Worm (Caenorhabditis elegans) whole organism, late embryonic: ENCODE results near the gene F08F8.7.

Experiments
- C08G9.2 ChIP-seq: sonication (generic microtip); optimal IDR thresholded peaks from 2 replicates; lab custom pipeline; 2016; ENCODE audit warnings: mild to moderate bottlenecking, missing genetic modification characterization, moderate library complexity, missing compliant biosample characterization
- C38D4.7 ChIP-seq: fragments of 200-800 bp; sonication (Bioruptor generic); optimal IDR thresholded peaks from 2 replicates; lab custom pipeline; 2018; ENCODE audit warnings: mild to moderate bottlenecking, missing genetic modification characterization, moderate library complexity, missing compliant biosample characterization
- K09A11.1 ChIP-seq: sonication (generic microtip); optimal IDR thresholded peaks from 2 replicates; lab custom pipeline; 2017; ENCODE audit warnings: antibody characterized with exemption, mild to moderate bottlenecking, missing genetic modification characterization, missing compliant biosample characterization; ENCODE audit not compliant: insufficient read depth
- T23F11.4 ChIP-seq: fragments of 200-800 bp; sonication (Bioruptor generic); optimal IDR thresholded peaks from 2 replicates; lab custom pipeline; 2018; ENCODE audit warnings: mild to moderate bottlenecking, missing genetic modification characterization, missing compliant biosample characterization
- ceh-14 ChIP-seq: sonication (generic microtip); optimal IDR thresholded peaks from 2 replicates; lab custom pipeline; 2016; ENCODE audit warnings: missing genotype, missing genetic modification characterization, missing compliant biosample characterization
- ceh-18 ChIP-seq: sonication (generic microtip); optimal IDR thresholded peaks from 2 replicates; lab custom pipeline; 2016; ENCODE audit warnings: missing genetic modification characterization, missing compliant biosample characterization
- ceh-19 ChIP-seq: fragments of 200-800 bp; sonication (Bioruptor generic); optimal IDR thresholded peaks from 2 replicates; lab custom pipeline; 2018; ENCODE audit warnings: mild to moderate bottlenecking, missing genetic modification characterization, missing compliant biosample characterization
- ceh-24 ChIP-seq: sonication (generic microtip); optimal IDR thresholded peaks from 2 replicates; lab custom pipeline; 2016; ENCODE audit warnings: mild to moderate bottlenecking, missing genetic modification characterization, missing compliant biosample characterization
- ceh-31 ChIP-seq: sonication (generic microtip); optimal IDR thresholded peaks from 2 replicates; lab custom pipeline; 2016; ENCODE audit warnings: missing genetic modification characterization, missing compliant biosample characterization
- ceh-45 ChIP-seq: fragments of 200-800 bp; sonication (Bioruptor generic); IDR thresholded peaks from 2 replicates; pipeline ENCODE4 v1.3.6; 2022; ENCODE audit warnings: missing genetic modification reagents, missing genetic modification characterization, missing compliant biosample characterization
- ceh-6 ChIP-seq: fragments of 200-800 bp; sonication (Bioruptor generic); optimal IDR thresholded peaks from 2 replicates; lab custom pipeline; 2018; ENCODE audit warnings: mild to moderate bottlenecking, missing genetic modification characterization, missing compliant biosample characterization
- ceh-9 ChIP-seq: sonication (generic microtip); optimal IDR thresholded peaks from 2 replicates; lab custom pipeline; 2016; ENCODE audit warnings: mild to moderate bottlenecking, missing genetic modification characterization, inconsistent platforms, missing compliant biosample characterization
- dmd-4 ChIP-seq: sonication (generic microtip); optimal IDR thresholded peaks from 2 replicates; lab custom pipeline; 2016; ENCODE audit warnings: borderline replicate concordance, missing genetic modification characterization, missing compliant biosample characterization
- dve-1 ChIP-seq: sonication (generic microtip); optimal IDR thresholded peaks from 2 replicates; lab custom pipeline; 2017; ENCODE audit warnings: antibody characterized with exemption, mild to moderate bottlenecking, missing genetic modification characterization, missing compliant biosample characterization
- elt-2 ChIP-seq: sonication (generic microtip); optimal IDR thresholded peaks from 2 replicates; lab custom pipeline; 2016; ENCODE audit warnings: missing genetic modification reagents, missing genetic modification characterization, missing compliant biosample characterization
- elt-4 ChIP-seq: sonication (generic microtip); optimal IDR thresholded peaks from 2 replicates; lab custom pipeline; 2016; ENCODE audit warnings: missing genetic modification characterization, missing compliant biosample characterization
- ets-4 ChIP-seq: sonication (generic microtip); optimal IDR thresholded peaks from 2 replicates; lab custom pipeline; 2016; ENCODE audit warnings: missing genetic modification characterization, missing compliant biosample characterization
- fkh-10 ChIP-seq: fragments of 150-350 bp; optimal IDR thresholded peaks from 2 replicates; lab custom pipeline; 2014; ENCODE audit warnings: missing biosample characterization, missing genetic modification reagents, missing genetic modification characterization
- fkh-6 ChIP-seq: sonication (generic microtip); optimal IDR thresholded peaks from 2 replicates; lab custom pipeline; 2016; ENCODE audit warnings: missing genetic modification characterization, missing compliant biosample characterization
- hlh-13 ChIP-seq: fragments of 200-800 bp; sonication (Bioruptor generic); optimal IDR thresholded peaks from 2 replicates; lab custom pipeline; 2018; ENCODE audit warnings: mild to moderate bottlenecking, missing genetic modification characterization, missing compliant biosample characterization
- hlh-6 ChIP-seq: sonication (generic microtip); optimal IDR thresholded peaks from 2 replicates; lab custom pipeline; 2016; ENCODE audit warnings: missing genotype, missing genetic modification characterization, missing compliant biosample characterization
- lim-6 ChIP-seq: sonication (generic microtip); optimal IDR thresholded peaks from 2 replicates; lab custom pipeline; 2016; ENCODE audit warnings: missing genetic modification characterization, missing compliant biosample characterization
- nfya-1 ChIP-seq: sonication (generic microtip); optimal IDR thresholded peaks from 2 replicates; lab custom pipeline; 2017; ENCODE audit warnings: missing genetic modification characterization, mild to moderate bottlenecking, missing compliant biosample characterization, antibody characterized with exemption, moderate library complexity
- nhr-232 ChIP-seq: sonication (generic microtip); optimal IDR thresholded peaks from 2 replicates; lab custom pipeline; 2016; ENCODE audit warnings: missing genetic modification characterization, missing compliant biosample characterization
- odd-2 ChIP-seq: sonication (generic microtip); optimal IDR thresholded peaks from 2 replicates; lab custom pipeline; 2017; ENCODE audit warnings: antibody characterized with exemption, mild to moderate bottlenecking, missing genetic modification characterization, missing compliant biosample characterization
- pat-9 ChIP-seq: fragments of 200-800 bp; sonication (Bioruptor generic); optimal IDR thresholded peaks from 2 replicates; lab custom pipeline; 2018; ENCODE audit warnings: mild to moderate bottlenecking, missing genetic modification characterization, moderate library complexity, missing compliant biosample characterization
- pha-2 ChIP-seq: sonication (generic microtip); optimal IDR thresholded peaks from 2 replicates; lab custom pipeline; 2017; ENCODE audit warnings: mild to moderate bottlenecking, missing genetic modification characterization, missing compliant biosample characterization
- pros-1 ChIP-seq: fragments of 150-350 bp; optimal IDR thresholded peaks from 2 replicates; lab custom pipeline; 2014; ENCODE audit warnings: missing biosample characterization, missing genetic modification reagents, missing genetic modification characterization
- sox-2 ChIP-seq: fragments of 200-800 bp; sonication (Bioruptor generic); IDR thresholded peaks from 2 replicates; pipeline ENCODE4 v1.3.6; 2022; ENCODE audit warnings: missing genetic modification reagents, missing genetic modification characterization, missing compliant biosample characterization
- syd-9 ChIP-seq: sonication (generic microtip); optimal IDR thresholded peaks from 2 replicates; lab custom pipeline; 2016; ENCODE audit warnings: mild to moderate bottlenecking, missing genetic modification characterization, moderate library complexity, missing compliant biosample characterization
- tbx-2 ChIP-seq: sonication (generic microtip); optimal IDR thresholded peaks from 2 replicates; lab custom pipeline; 2016; ENCODE audit warnings: missing genetic modification characterization, missing compliant biosample characterization
- tbx-7 ChIP-seq: sonication (generic microtip); optimal IDR thresholded peaks from 2 replicates; lab custom pipeline; 2016; ENCODE audit warnings: missing genotype, missing genetic modification characterization, missing compliant biosample characterization
- unc-3 ChIP-seq, 2 experiments: fragments of 200-800 bp in 1 of 2; sonication (Bioruptor generic) in 1 of 2; sonication (generic microtip) in 1 of 2; conservative IDR thresholded peaks in 1 of 2; optimal IDR thresholded peaks in 1 of 2; 2 replicates each; pipeline versions ENCODE4 v1.3.6 to Lab custom; 2016 to 2022; ENCODE audit warnings: missing compliant biosample characterization in 2 of 2, missing genetic modification characterization in 2 of 2, missing genetic modification reagents in 1 of 2
- unc-42 ChIP-seq: sonication (generic microtip); optimal IDR thresholded peaks from 2 replicates; lab custom pipeline; 2016; ENCODE audit warnings: missing genotype, missing genetic modification characterization, missing compliant biosample characterization

Gene F08F8.7

ce11 chrIII:7310662-7311340 lies 36.1 kb downstream of the F08F8.7 start, which contains the start of the genes F56C9.6 and F56C9.3:
F56C9.6 (minus strand) TSS chrIII:7310773.
F56C9.3 (plus strand) TSS chrIII:7311290.
- no peak for TF ChIP-seq pros-1 (tag; lab: Kevin White, UChicago)
- no peak for TF ChIP-seq K09A11.1
- TF ChIP-seq dmd-4 (tag; lab: Kevin White, UChicago): no peak
- TF ChIP-seq nhr-232 (tag; lab: Kevin White, UChicago): no peak
- no peak for TF ChIP-seq C38D4.7 (GFP tag; lab: Kevin White, UChicago)
- TF ChIP-seq hlh-13 (GFP tag; lab: Kevin White, UChicago): no peak
- TF ChIP-seq, all 69 proteins: peak for 0

- TF ChIP-seq elt-2 (tag; lab: Kevin White, UChicago): no peak
- no peak for TF ChIP-seq ets-4 (tag; lab: Kevin White, UChicago)
- TF ChIP-seq ceh-18 (tag; lab: Kevin White, UChicago): no peak
- no peak for TF ChIP-seq fkh-6 (tag; lab: Kevin White, UChicago)
- no peak for TF ChIP-seq sox-2
- no peak for TF ChIP-seq tbx-7 (tag; lab: Kevin White, UChicago)
- no peak for TF ChIP-seq ceh-19 (GFP tag; lab: Kevin White, UChicago)
- TF ChIP-seq T23F11.4 (GFP tag; lab: Kevin White, UChicago): no peak
- no peak for TF ChIP-seq ceh-31 (tag; lab: Kevin White, UChicago)
- TF ChIP-seq ceh-24 (tag; lab: Kevin White, UChicago): no peak
- no peak for TF ChIP-seq ceh-9 (tag; lab: Kevin White, UChicago)
- no peak for TF ChIP-seq hlh-6 (tag; lab: Kevin White, UChicago)
- TF ChIP-seq syd-9 (tag; lab: Kevin White, UChicago): no peak
- no peak for TF ChIP-seq ceh-45 (GFP tag; lab: Robert Waterston, UW)
- no peak for TF ChIP-seq unc-3 (GFP tag; conservative IDR thresholded peaks at IDR 0.05; lab: Robert Waterston, UW)
- no peak for TF ChIP-seq unc-3 (tag; optimal IDR thresholded peaks at IDR 0.05; lab: Kevin White, UChicago)
- TF ChIP-seq elt-4 (tag; lab: Kevin White, UChicago): no peak
- no peak for TF ChIP-seq lim-6
- no peak for TF ChIP-seq C08G9.2
- no peak for TF ChIP-seq pat-9 (tag; lab: Kevin White, UChicago)
These were observed 38.3 kb downstream of the F08F8.7 start, which contains the start of gene acbp-4 for ce11 chrIII:7308600-7309109. acbp-4 (minus strand) TSS chrIII:7309109.

- TF ChIP-seq fkh-10 (GFP tag; lab: Kevin White, UChicago) (no peak), ceh-14 (no peak), odd-2 (tag; lab: Kevin White, UChicago) (no peak), dve-1 (no peak), K09A11.1 (no peak), ceh-6 (GFP tag; lab: Kevin White, UChicago) (no peak), tbx-2 (tag; lab: Kevin White, UChicago) (no peak), nfya-1 (no peak), pha-2 (tag; lab: Kevin White, UChicago) (no peak), unc-42 (tag; lab: Kevin White, UChicago) (no peak)
- TF ChIP-seq, all 69 proteins: peak for 0
These were observed 41.3 kb downstream of the F08F8.7 start for ce11 chrIII:7305649-7305977.
